Fruit fly (Drosophila melanogaster) whole organism, prepupa: ENCODE results near the gene Swip-1.
A peak's percentile ranks its signal among the peaks of the same experiment; 100 is the strongest.

Experiments used
- Blimp-1 ChIP-seq: fragments of 200-800 bp; sonication (Bioruptor generic); optimal IDR thresholded peaks from 3 replicates; lab custom pipeline; 2017; ENCODE audit warnings: missing biosample characterization, missing genetic modification characterization, mild to moderate bottlenecking, moderate library complexity, missing genetic modification reagents
- CG10631 ChIP-seq: fragments of 200-800 bp; sonication (Bioruptor generic); optimal IDR thresholded peaks from 2 replicates; lab custom pipeline; 2016; ENCODE audit warnings: missing biosample characterization, missing genetic modification characterization
- CG10669 ChIP-seq: fragments of 200-800 bp; sonication (Bioruptor generic); optimal IDR thresholded peaks from 3 replicates; lab custom pipeline; 2018; ENCODE audit warnings: missing biosample characterization, mild to moderate bottlenecking, missing genetic modification characterization, moderate library complexity
- CG11902 ChIP-seq: fragments of 200-800 bp; sonication (Bioruptor generic); optimal IDR thresholded peaks from 3 replicates; lab custom pipeline; 2016; ENCODE audit warnings: missing biosample characterization, missing genetic modification characterization
- CG1621 ChIP-seq: fragments of 200-800 bp; sonication (Bioruptor generic); optimal IDR thresholded peaks from 3 replicates; lab custom pipeline; 2018; ENCODE audit warnings: missing biosample characterization, mild to moderate bottlenecking, missing genetic modification characterization
- CG16779 ChIP-seq: fragments of 200-800 bp; sonication (Bioruptor generic); optimal IDR thresholded peaks from 3 replicates; lab custom pipeline; 2017; ENCODE audit warnings: missing biosample characterization, mild to moderate bottlenecking, missing genetic modification characterization
- CG31627 ChIP-seq: fragments of 200-800 bp; sonication (Bioruptor generic); optimal IDR thresholded peaks from 3 replicates; lab custom pipeline; 2016; ENCODE audit warnings: missing biosample characterization, missing genetic modification characterization
- CG34406 ChIP-seq: fragments of 200-800 bp; sonication (Bioruptor generic); optimal IDR thresholded peaks from 3 replicates; lab custom pipeline; 2016; ENCODE audit warnings: missing biosample characterization, missing genetic modification characterization
- CG3919 ChIP-seq: fragments of 200-800 bp; sonication (Bioruptor generic); optimal IDR thresholded peaks from 3 replicates; lab custom pipeline; 2016; ENCODE audit warnings: missing biosample characterization, missing genetic modification characterization
- CG4318 ChIP-seq: fragments of 200-800 bp; sonication (Bioruptor generic); optimal IDR thresholded peaks from 3 replicates; lab custom pipeline; 2017; ENCODE audit warnings: missing biosample characterization, mild to moderate bottlenecking, missing genetic modification characterization
- CG6163 ChIP-seq: fragments of 200-800 bp; sonication (Bioruptor generic); IDR thresholded peaks from 3 replicates; pipeline ENCODE4 v1.3.6; 2022; ENCODE audit warnings: missing biosample characterization, missing genetic modification characterization
- CG6808 ChIP-seq: fragments of 200-800 bp; sonication (Bioruptor generic); optimal IDR thresholded peaks from 3 replicates; lab custom pipeline; 2017; ENCODE audit warnings: missing biosample characterization, missing genetic modification characterization, mild to moderate bottlenecking, moderate library complexity, missing genetic modification reagents
- CG6854 ChIP-seq: fragments of 200-800 bp; sonication (Bioruptor generic); optimal IDR thresholded peaks from 2 replicates; lab custom pipeline; 2017; ENCODE audit warnings: missing biosample characterization, mild to moderate bottlenecking, missing genetic modification characterization
- CG7368 ChIP-seq: fragments of 200-800 bp; sonication (Bioruptor generic); optimal IDR thresholded peaks from 3 replicates; lab custom pipeline; 2016; ENCODE audit warnings: missing biosample characterization, missing genetic modification characterization
- CG8119 ChIP-seq: fragments of 200-800 bp; sonication (Bioruptor generic); IDR thresholded peaks from 3 replicates; pipeline ENCODE4 v1.3.6; 2022; ENCODE audit warnings: missing biosample characterization, missing genetic modification characterization
- CG8319 ChIP-seq: fragments of 200-800 bp; sonication (Bioruptor generic); optimal IDR thresholded peaks from 3 replicates; lab custom pipeline; 2016; ENCODE audit warnings: missing biosample characterization, missing genetic modification characterization
- CG9139 ChIP-seq: fragments of 200-800 bp; sonication (Bioruptor generic); optimal IDR thresholded peaks from 3 replicates; lab custom pipeline; 2017; ENCODE audit warnings: missing biosample characterization, mild to moderate bottlenecking, missing genetic modification characterization
- Eip78C ChIP-seq: fragments of 200-800 bp; sonication (Bioruptor generic); peaks from one replicate; lab custom pipeline; 2016; ENCODE audit warnings: missing biosample characterization, missing genetic modification characterization
- Eip93F ChIP-seq: fragments of 200-800 bp; sonication (Bioruptor generic); optimal IDR thresholded peaks from 2 replicates; lab custom pipeline; 2016; ENCODE audit warnings: missing biosample characterization, mild to moderate bottlenecking, missing genetic modification characterization
- Ets21C ChIP-seq: fragments of 200-800 bp; sonication (Bioruptor generic); optimal IDR thresholded peaks from 3 replicates; lab custom pipeline; 2016; ENCODE audit warnings: missing biosample characterization, missing genetic modification characterization
- Ets96B ChIP-seq: fragments of 200-800 bp; optimal IDR thresholded peaks from 2 replicates; lab custom pipeline; 2019; ENCODE audit warnings: missing biosample characterization, mild to moderate bottlenecking, missing genetic modification characterization, moderate library complexity
- Gug ChIP-seq: fragments of 200-800 bp; sonication (Bioruptor generic); IDR thresholded peaks from 2 replicates; pipeline ENCODE4 v1.3.6; 2022; ENCODE audit warnings: missing biosample characterization, missing genetic modification characterization
- Hr39 ChIP-seq: fragments of 200-800 bp; sonication (Bioruptor generic); optimal IDR thresholded peaks from 2 replicates; lab custom pipeline; 2016; ENCODE audit warnings: missing biosample characterization, missing genetic modification characterization
- Hr4 ChIP-seq: fragments of 200-800 bp; sonication (Bioruptor generic); optimal IDR thresholded peaks from 3 replicates; lab custom pipeline; 2016; ENCODE audit warnings: missing biosample characterization, missing genetic modification characterization
- Lpt ChIP-seq: fragments of 200-800 bp; sonication (Bioruptor generic); optimal IDR thresholded peaks from 3 replicates; lab custom pipeline; 2016; ENCODE audit warnings: missing biosample characterization, missing genetic modification characterization
- Met ChIP-seq: fragments of 200-800 bp; sonication (Bioruptor generic); optimal IDR thresholded peaks from 3 replicates; lab custom pipeline; 2016; ENCODE audit warnings: missing biosample characterization, missing genetic modification characterization
- OdsH ChIP-seq: fragments of 200-800 bp; sonication (Bioruptor generic); optimal IDR thresholded peaks from 3 replicates; lab custom pipeline; 2016; ENCODE audit warnings: missing biosample characterization, missing genetic modification characterization
- Smox ChIP-seq: fragments of 200-800 bp; sonication (Bioruptor generic); optimal IDR thresholded peaks from 3 replicates; lab custom pipeline; 2016; ENCODE audit warnings: missing biosample characterization, missing genetic modification characterization
- achi ChIP-seq: fragments of 200-800 bp; sonication (Bioruptor generic); optimal IDR thresholded peaks from 3 replicates; lab custom pipeline; 2016; ENCODE audit warnings: missing biosample characterization, missing genetic modification characterization
- acj6 ChIP-seq: fragments of 200-800 bp; sonication (Bioruptor generic); optimal IDR thresholded peaks from 3 replicates; lab custom pipeline; 2016; ENCODE audit warnings: missing biosample characterization, missing genetic modification characterization
- dac ChIP-seq: fragments of 200-800 bp; sonication (Bioruptor generic); optimal IDR thresholded peaks from 2 replicates; lab custom pipeline; 2017; ENCODE audit warnings: missing biosample characterization, mild to moderate bottlenecking, missing genetic modification characterization
- dsx ChIP-seq: fragments of 200-800 bp; optimal IDR thresholded peaks from 3 replicates; lab custom pipeline; 2019; ENCODE audit warnings: missing biosample characterization, mild to moderate bottlenecking, missing genetic modification characterization, moderate library complexity; ENCODE audit not compliant: poor library complexity, severe bottlenecking
- eg ChIP-seq: fragments of 200-800 bp; sonication (Bioruptor generic); IDR thresholded peaks from 3 replicates; pipeline ENCODE4 v1.3.6; 2022; ENCODE audit warnings: missing biosample characterization, missing genetic modification characterization
- esn ChIP-seq: fragments of 200-800 bp; sonication (Bioruptor generic); optimal IDR thresholded peaks from 2 replicates; lab custom pipeline; 2016; ENCODE audit warnings: missing biosample characterization, mild to moderate bottlenecking, missing genetic modification characterization, moderate library complexity
- fkh ChIP-seq: fragments of 200-800 bp; sonication (Bioruptor generic); optimal IDR thresholded peaks from 3 replicates; lab custom pipeline; 2017; ENCODE audit warnings: missing biosample characterization, mild to moderate bottlenecking, missing genetic modification characterization, moderate library complexity
- lz ChIP-seq: fragments of 200-800 bp; sonication (Bioruptor generic); optimal IDR thresholded peaks from 3 replicates; lab custom pipeline; 2016; ENCODE audit warnings: missing biosample characterization, missing genetic modification characterization
- salr ChIP-seq, 2 experiments: fragments of 200-800 bp; sonication (Bioruptor generic); optimal IDR thresholded peaks; 3 replicates each; lab custom pipeline; 2016 to 2018; ENCODE audit warnings: missing biosample characterization in 2 of 2, missing genetic modification characterization in 2 of 2, mild to moderate bottlenecking in 1 of 2

The Swip-1 gene

dm6 chr2L:19023972-19024743, 37.1 kb upstream of the Swip-1 start (continued):
- TF ChIP-seq lz (GFP tag; lab: Kevin White, UChicago), result peak; percentile 52
- TF ChIP-seq Hr39, result peak; percentile 34
- peak; percentile 55 for TF ChIP-seq Met (GFP tag; lab: Kevin White, UChicago)
- peak; percentile 30 for TF ChIP-seq Blimp-1 (GFP tag; lab: Kevin White, UChicago)
- TF ChIP-seq OdsH (GFP tag; lab: Kevin White, UChicago), result peak; percentile 61
- TF ChIP-seq CG10631 (GFP tag; lab: Kevin White, UChicago), result peak; percentile 47
- TF ChIP-seq achi (GFP tag; lab: Kevin White, UChicago), result peak; percentile 57
- no peak for TF ChIP-seq Lpt (GFP tag; lab: Kevin White, UChicago)
- TF ChIP-seq acj6, result peak; percentile 56
- peak; percentile 75 for TF ChIP-seq CG6808 (GFP tag; lab: Kevin White, UChicago)
- TF ChIP-seq Gug (GFP tag; lab: Robert Waterston, UW), result no peak
- TF ChIP-seq CG11902 (GFP tag; lab: Kevin White, UChicago), result peak; percentile 29
- peak; percentile 61 for TF ChIP-seq CG1621
- peak; percentile 28 for TF ChIP-seq CG4318 (GFP tag; lab: Kevin White, UChicago)
- peak; percentile 69 for TF ChIP-seq dsx
- TF ChIP-seq CG34406 (GFP tag; lab: Kevin White, UChicago), result peak; percentile 48
- peak; percentile 77 for TF ChIP-seq CG10669
- no peak for TF ChIP-seq dac (GFP tag; lab: Kevin White, UChicago)
- peak; percentile 54 for TF ChIP-seq CG3919
- peak; percentile 33 for TF ChIP-seq Ets21C (GFP tag; lab: Kevin White, UChicago)
- no peak for TF ChIP-seq Eip93F (GFP tag; lab: Kevin White, UChicago)
- peak; percentile 77 for TF ChIP-seq Ets96B (tag; lab: Kevin White, UChicago)
- TF ChIP-seq Eip78C (GFP tag; lab: Kevin White, UChicago), result peak; percentile 90
- TF ChIP-seq fkh (GFP tag; lab: Kevin White, UChicago), result no peak
- no peak for TF ChIP-seq CG6163 (GFP tag; lab: Robert Waterston, UW)
- TF ChIP-seq eg (GFP tag; lab: Robert Waterston, UW), result no peak
- peak; percentile 48 for TF ChIP-seq Hr4 (GFP tag; lab: Kevin White, UChicago)
- peak; percentile 57 for TF ChIP-seq Smox (GFP tag; lab: Kevin White, UChicago)
- peak; percentile 31 to 39 for TF ChIP-seq salr (GFP tag; optimal IDR thresholded peaks at IDR 0.05; lab: Kevin White, UChicago)
- TF ChIP-seq CG8319 (GFP tag; lab: Kevin White, UChicago), result peak; percentile 37
- peak; percentile 57; the same call in 2 of the 3 replicates for TF ChIP-seq CG8119 (GFP tag; lab: Robert Waterston, UW)
- TF ChIP-seq esn (GFP tag; lab: Kevin White, UChicago), result peak; percentile 62
- TF ChIP-seq CG16779 (tag; lab: Kevin White, UChicago), result peak; percentile 10
- TF ChIP-seq CG31627 (GFP tag; lab: Kevin White, UChicago), result peak; percentile 42
- peak; percentile 55 for TF ChIP-seq CG9139 (GFP tag; lab: Kevin White, UChicago)
- TF ChIP-seq CG6854, result no peak
- TF ChIP-seq, all 60 proteins: peak for 47

- no peak for TF ChIP-seq Met (GFP tag; lab: Kevin White, UChicago)
- no peak for TF ChIP-seq CG7368 (GFP tag; lab: Kevin White, UChicago)
- TF ChIP-seq Ets21C (GFP tag; lab: Kevin White, UChicago), result no peak
- TF ChIP-seq dac (GFP tag; lab: Kevin White, UChicago), result no peak
Observed at dm6 chr2L:19022221-19022516, 35.1 kb upstream of the Swip-1 start, which contains the start of gene CG15172. CG15172 (plus strand) TSS chr2L:19022417.
